Worm (Caenorhabditis elegans): ENCODE results near the gene slc-17.1.

ce11 chrX:17508137-17508536 lies 43.4 kb upstream of the slc-17.1 start:
- TF ChIP-seq nhr-120 (GFP tag; IDR thresholded peaks at IDR 0.05): no peak
- TF ChIP-seq ama-1 (optimal IDR thresholded peaks at IDR 0.05): no peak
- TF ChIP-seq ama-1 (GFP tag; optimal IDR thresholded peaks at IDR 0.05): no peak
- TF ChIP-seq ets-4 (GFP tag; optimal IDR thresholded peaks at IDR 0.05): no peak
- TF ChIP-seq egrh-3 (GFP tag; IDR thresholded peaks at IDR 0.05): no peak
- no peak for TF ChIP-seq snpc-1.3 (tag; optimal IDR thresholded peaks at IDR 0.05; ENCODE audit: insufficient read depth)
- TF ChIP-seq T07F8.4 (tag; optimal IDR thresholded peaks at IDR 0.05): no peak
- TF ChIP-seq K11D2.4 (GFP tag; IDR thresholded peaks at IDR 0.05): no peak
- no peak for TF ChIP-seq him-1 (tag; optimal IDR thresholded peaks at IDR 0.05)
- TF ChIP-seq Y53F4B.3 (GFP tag; IDR thresholded peaks at IDR 0.05): no peak
- no peak for TF ChIP-seq mes-4 (tag; optimal IDR thresholded peaks at IDR 0.05)
- TF ChIP-seq pha-4 (tag; optimal IDR thresholded peaks at IDR 0.05): no peak
- no peak for TF ChIP-seq let-526 (GFP tag; IDR thresholded peaks at IDR 0.05)
- TF ChIP-seq nfya-1 (tag; optimal IDR thresholded peaks at IDR 0.05; ENCODE audit: borderline replicate concordance, insufficient read depth): no peak

All from whole organism, young adult.